Fruit fly (Drosophila melanogaster): ENCODE measurements around the gene Cen.

Cen gene

DNA sequence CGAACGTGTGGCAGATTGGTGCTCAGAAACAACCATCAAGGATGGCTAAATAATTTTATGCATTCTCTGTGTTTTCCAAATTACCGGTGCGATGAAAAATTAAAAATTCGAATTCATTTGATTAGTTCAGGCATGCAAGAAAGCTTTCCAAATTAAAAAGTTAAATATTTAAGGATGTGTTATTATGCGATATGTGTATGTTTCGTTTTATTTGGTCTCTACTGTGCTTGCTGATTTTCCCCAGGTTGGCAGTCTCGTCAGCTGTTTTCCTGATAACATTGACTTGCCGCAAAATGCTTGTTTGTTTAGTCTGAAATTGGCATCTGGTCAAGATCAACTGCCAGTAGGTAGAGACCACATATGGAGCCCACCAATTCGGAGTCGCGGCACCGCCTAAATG lies 31.8 kb downstream of the Cen start, which contains the start of gene CG2611 (continued):
- TF ChIP-seq sna (GFP tag; IDR thresholded peaks at IDR 0.05; ENCODE audit: partially characterized antibody) = no peak
- TF ChIP-seq CG12391 (tag; optimal IDR thresholded peaks at IDR 0.05) = peak; percentile 63
- TF ChIP-seq crp (GFP tag; optimal IDR thresholded peaks at IDR 0.05) = peak; percentile 72 to 95
- peak; percentile 29 for TF ChIP-seq MESR4 (GFP tag; optimal IDR thresholded peaks at IDR 0.05)
- TF ChIP-seq Bdp1 (GFP tag; optimal IDR thresholded peaks at IDR 0.05) = peak; percentile 45
- TF ChIP-seq stwl (tag; optimal IDR thresholded peaks at IDR 0.05) = peak; percentile 15
- TF ChIP-seq CG10366 (GFP tag; IDR thresholded peaks at IDR 0.05) = peak; percentile 50; the same call in 1 of the 2 replicates
- no peak for TF ChIP-seq CG18599 (GFP tag; optimal IDR thresholded peaks at IDR 0.05)
- TF ChIP-seq vnd (GFP tag; IDR thresholded peaks at IDR 0.05; ENCODE audit: partially characterized antibody) = no peak; the same call in 2 of the 3 replicates
- TF ChIP-seq CG3407 (GFP tag; optimal IDR thresholded peaks at IDR 0.05) = no peak
- TF ChIP-seq CG15514 (GFP tag; optimal IDR thresholded peaks at IDR 0.05) = peak; percentile 74
- TF ChIP-seq CG14050 (GFP tag; IDR thresholded peaks at IDR 0.05) = peak; percentile 51; the same call in 2 of the 3 replicates
- TF ChIP-seq Hsf (GFP tag; optimal IDR thresholded peaks at IDR 0.05) = peak; percentile 59
- peak; percentile 52 for TF ChIP-seq Mes4 (GFP tag; optimal IDR thresholded peaks at IDR 0.05)
- TF ChIP-seq pum (GFP tag; optimal IDR thresholded peaks at IDR 0.05) = peak; percentile 50
- peak; percentile 39 for TF ChIP-seq CG12659 (GFP tag; optimal IDR thresholded peaks at IDR 0.05)
- no peak for TF ChIP-seq Mrtf (GFP tag; IDR thresholded peaks at IDR 0.05)
- peak; percentile 25; the same call in 1 of the 2 replicates for TF ChIP-seq lmd (GFP tag; IDR thresholded peaks at IDR 0.05)
- TF ChIP-seq Sin3A (optimal IDR thresholded peaks at IDR 0.05) = peak; percentile 26
- no peak for TF ChIP-seq CG6683 (GFP tag; optimal IDR thresholded peaks at IDR 0.05)
- peak; percentile 3 for TF ChIP-seq Bteb2 (GFP tag; optimal IDR thresholded peaks at IDR 0.05)
- TF ChIP-seq CG16863 (GFP tag; optimal IDR thresholded peaks at IDR 0.05) = no peak
- TF ChIP-seq Hand (GFP tag; optimal IDR thresholded peaks at IDR 0.05) = peak; percentile 22
- peak; percentile 27 to 38 for TF ChIP-seq chif (GFP tag; optimal IDR thresholded peaks at IDR 0.05)
- peak; percentile 32 for TF ChIP-seq CG10147 (GFP tag; optimal IDR thresholded peaks at IDR 0.05)
- TF ChIP-seq dysf (GFP tag; IDR thresholded peaks at IDR 0.05) = 0 out of 3 replicates have a peak, but pooled peaks have one; percentile 44
- no peak for TF ChIP-seq CG1832 (GFP tag; optimal IDR thresholded peaks at IDR 0.05)
- TF ChIP-seq CG18619 (GFP tag; optimal IDR thresholded peaks at IDR 0.05) = peak; percentile 12
- TF ChIP-seq CG9727 (GFP tag; optimal IDR thresholded peaks at IDR 0.05) = peak; percentile 8
- TF ChIP-seq CG13123 (GFP tag; optimal IDR thresholded peaks at IDR 0.05) = peak; percentile 28
- 0 out of 3 replicates have a peak, but pooled peaks have one; percentile 34 for TF ChIP-seq knrl (GFP tag; IDR thresholded peaks at IDR 0.05; ENCODE audit: partially characterized antibody)
- no peak for TF ChIP-seq CG13287 (GFP tag; IDR thresholded peaks at IDR 0.05; ENCODE audit: partially characterized antibody)
- TF ChIP-seq Xrp1 (GFP tag; IDR thresholded peaks at IDR 0.05) = peak; percentile 56
- TF ChIP-seq Fer1 (GFP tag; optimal IDR thresholded peaks at IDR 0.05) = peak; percentile 38
- no peak for TF ChIP-seq CG10959 (GFP tag; IDR thresholded peaks at IDR 0.05)
- peak; percentile 67 for TF ChIP-seq HmgZ (tag; optimal IDR thresholded peaks at IDR 0.05)
- TF ChIP-seq ems (GFP tag; optimal IDR thresholded peaks at IDR 0.05) = peak; percentile 5
- TF ChIP-seq MBD-R2 (GFP tag; IDR thresholded peaks at IDR 0.05) = peak; percentile 97
- peak; percentile 34 for TF ChIP-seq CG9817 (tag; optimal IDR thresholded peaks at IDR 0.05)
- TF ChIP-seq CG11093 (GFP tag; IDR thresholded peaks at IDR 0.05) = no peak
- TF ChIP-seq CoRest (tag; optimal IDR thresholded peaks at IDR 0.05) = peak; percentile 51
- TF ChIP-seq CG43689 (GFP tag; IDR thresholded peaks at IDR 0.05) = 0 out of 2 replicates have a peak, but pooled peaks have one; percentile 33
- no peak for TF ChIP-seq H2.0 (GFP tag; IDR thresholded peaks at IDR 0.05)
- TF ChIP-seq Six4 (GFP tag; optimal IDR thresholded peaks at IDR 0.05) = peak; percentile 28
- peak; percentile 55 for TF ChIP-seq CG3281 (GFP tag; optimal IDR thresholded peaks at IDR 0.05)
- no peak for TF ChIP-seq CG6813 (GFP tag; optimal IDR thresholded peaks at IDR 0.05)
- TF ChIP-seq esg (GFP tag; conservative IDR thresholded peaks at IDR 0.05) = no peak
- 0 out of 2 replicates have a peak, but pooled peaks have one; percentile 22 for TF ChIP-seq amos (GFP tag; IDR thresholded peaks at IDR 0.05; ENCODE audit: partially characterized antibody)
- TF ChIP-seq Max (GFP tag; optimal IDR thresholded peaks at IDR 0.05) = peak; percentile 46
- TF ChIP-seq Dfd (GFP tag; optimal IDR thresholded peaks at IDR 0.05) = no peak

Measured in whole organism, embryonic.